Fruit fly (Drosophila melanogaster): ENCODE data around the gene aay.
A peak's percentile ranks its signal among the peaks of the same experiment; 100 is the strongest.

aay gene

DNA sequence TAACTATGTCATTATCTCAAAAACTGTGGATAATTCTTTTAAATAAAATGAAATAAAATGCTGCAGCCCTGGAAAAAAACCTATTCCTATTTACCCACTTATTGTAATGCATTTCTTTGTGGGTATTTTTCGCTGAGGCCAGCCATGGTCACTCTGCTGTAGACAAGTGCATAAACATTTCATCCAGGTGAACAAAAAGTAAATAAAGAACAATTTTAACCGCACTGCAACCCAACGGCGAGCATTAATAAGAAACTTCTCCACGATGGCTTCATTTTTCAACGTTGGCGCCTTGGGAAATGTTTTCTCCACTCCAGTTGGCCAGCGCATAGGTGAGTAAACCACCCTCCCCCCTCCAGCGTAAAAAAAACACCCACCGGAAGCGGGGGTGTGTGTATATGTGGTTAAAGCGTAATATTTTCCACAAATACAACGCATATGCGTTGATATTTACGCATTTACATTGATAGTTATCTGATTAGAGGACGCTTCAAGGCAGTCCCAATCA is 23.7 kb downstream of the aay start, which contains the start of gene CG3529 (continued):
- TF ChIP-seq Sry-δ (GFP tag; optimal IDR thresholded peaks at IDR 0.05) (peak; percentile 23), sima (GFP tag; optimal IDR thresholded peaks at IDR 0.05) (no peak), Gug (GFP tag; IDR thresholded peaks at IDR 0.05) (no peak), Chrac-16 (GFP tag; optimal IDR thresholded peaks at IDR 0.05) (peak; percentile 3), gcm2 (GFP tag; optimal IDR thresholded peaks at IDR 0.05) (no peak), CG1024 (GFP tag; IDR thresholded peaks at IDR 0.05) (no peak), caup (GFP tag; optimal IDR thresholded peaks at IDR 0.05; ENCODE audit: severe bottlenecking) (peak; percentile 53), bigmax (GFP tag; optimal IDR thresholded peaks at IDR 0.05) (peak; percentile 1), fu2 (GFP tag; optimal IDR thresholded peaks at IDR 0.05) (no peak), Sin3A (optimal IDR thresholded peaks at IDR 0.05) (peak; percentile 25), Hmr (GFP tag; optimal IDR thresholded peaks at IDR 0.05) (peak; percentile 48), ssp (GFP tag; IDR thresholded peaks at IDR 0.05) (no peak), mam (GFP tag; optimal IDR thresholded peaks at IDR 0.05) (peak; percentile 14), sc (optimal IDR thresholded peaks at IDR 0.05) (no peak), sc (GFP tag; optimal IDR thresholded peaks at IDR 0.05) (no peak), pum (GFP tag; optimal IDR thresholded peaks at IDR 0.05) (no peak), CG4404 (GFP tag; IDR thresholded peaks at IDR 0.05) (no peak), sna (GFP tag; IDR thresholded peaks at IDR 0.05; ENCODE audit: partially characterized antibody) (no peak), ato (GFP tag; IDR thresholded peaks at IDR 0.05; ENCODE audit: partially characterized antibody) (no peak), CG34422 (GFP tag; IDR thresholded peaks at IDR 0.05) (peak; percentile 44; the same call in 1 of the 3 replicates), row (GFP tag; IDR thresholded peaks at IDR 0.05) (peak; percentile 75), dan (GFP tag; IDR thresholded peaks at IDR 0.05) (no peak), Dp (GFP tag; optimal IDR thresholded peaks at IDR 0.05) (peak; percentile 20), h (optimal IDR thresholded peaks at IDR 0.05) (no peak), hb (GFP tag; IDR thresholded peaks at IDR 0.05; ENCODE audit: partially characterized antibody) (no peak), Hey (tag; optimal IDR thresholded peaks at IDR 0.05) (no peak), CG15601 (tag; optimal IDR thresholded peaks at IDR 0.05) (peak; percentile 45), btn (GFP tag; optimal IDR thresholded peaks at IDR 0.05) (no peak), CG32767 (GFP tag; IDR thresholded peaks at IDR 0.05) (peak; percentile 29; the same call in 1 of the 2 replicates), CG11723 (GFP tag; optimal IDR thresholded peaks at IDR 0.05) (peak; percentile 13), CG9215 (GFP tag; IDR thresholded peaks at IDR 0.05) (no peak), CG18764 (GFP tag; optimal IDR thresholded peaks at IDR 0.05) (no peak), Oaz (GFP tag; IDR thresholded peaks at IDR 0.05) (no peak), CG8388 (GFP tag; optimal IDR thresholded peaks at IDR 0.05) (no peak), Antp (GFP tag; optimal IDR thresholded peaks at IDR 0.05) (no peak), CG1792 (GFP tag; optimal IDR thresholded peaks at IDR 0.05) (no peak), Sox100B (GFP tag; optimal IDR thresholded peaks at IDR 0.05) (peak; percentile 57), Mes4 (GFP tag; optimal IDR thresholded peaks at IDR 0.05) (no peak), unc-4 (GFP tag; IDR thresholded peaks at IDR 0.05; ENCODE audit: partially characterized antibody) (no peak), CG15514 (GFP tag; optimal IDR thresholded peaks at IDR 0.05) (peak; percentile 73), CG2712 (tag; optimal IDR thresholded peaks at IDR 0.05) (peak; percentile 57), Hr78 (GFP tag; optimal IDR thresholded peaks at IDR 0.05) (no peak), repo (GFP tag; optimal IDR thresholded peaks at IDR 0.05) (peak; percentile 25), Six4 (GFP tag; optimal IDR thresholded peaks at IDR 0.05) (no peak), CG4730 (GFP tag; IDR thresholded peaks at IDR 0.05) (no peak), hbn (GFP tag; IDR thresholded peaks at IDR 0.05; ENCODE audit: partially characterized antibody) (no peak), ham (GFP tag; IDR thresholded peaks at IDR 0.05) (no peak), CG7372 (GFP tag; IDR thresholded peaks at IDR 0.05) (no peak), seq (GFP tag; IDR thresholded peaks at IDR 0.05) (no peak; the same call in 1 of the 2 replicates), Rx (GFP tag; IDR thresholded peaks at IDR 0.05) (no peak), CG11398 (GFP tag; optimal IDR thresholded peaks at IDR 0.05) (no peak), Dip3 (GFP tag; optimal IDR thresholded peaks at IDR 0.05) (no peak)

Data from whole organism, embryonic.